Worm (Caenorhabditis elegans): ENCODE results near the gene hrg-9.

ce11 chrV:13002070-13002469 lies 38.9 kb upstream of the hrg-9 start, which contains the start of gene inft-2:
- TF ChIP-seq ama-1 (optimal IDR thresholded peaks at IDR 0.05) (no peak), sem-4 (tag; optimal IDR thresholded peaks at IDR 0.05) (no peak), F13H6.1 (tag; optimal IDR thresholded peaks at IDR 0.05) (no peak)

Measured in whole organism, L2 larva.